Worm (Caenorhabditis elegans) whole organism, L2 larva: ENCODE measurements around the gene F21G4.5.

Experiments used
- C34F6.9 ChIP-seq: fragments of 150-350 bp; optimal IDR thresholded peaks from 2 replicates; lab custom pipeline; 2014; ENCODE audit warnings: missing biosample characterization, missing genetic modification characterization
- R02D3.7 ChIP-seq: fragments of 150-350 bp; optimal IDR thresholded peaks from 2 replicates; lab custom pipeline; 2014; ENCODE audit warnings: missing biosample characterization, missing genetic modification characterization
- ZK546.5 ChIP-seq: sonication (generic microtip); optimal IDR thresholded peaks from 2 replicates; lab custom pipeline; 2017; ENCODE audit warnings: missing biosample characterization, missing genetic modification characterization
- alr-1 ChIP-seq: fragments of 150-350 bp; optimal IDR thresholded peaks from 2 replicates; lab custom pipeline; 2014; ENCODE audit warnings: missing biosample characterization, missing genetic modification characterization
- aly-2 ChIP-seq: fragments of 150-350 bp; optimal IDR thresholded peaks from 2 replicates; lab custom pipeline; 2014; ENCODE audit warnings: missing biosample characterization, missing genetic modification characterization
- blmp-1 ChIP-seq: sonication (generic microtip); optimal IDR thresholded peaks from 2 replicates; lab custom pipeline; 2017; ENCODE audit warnings: missing genetic modification characterization, mild to moderate bottlenecking, missing compliant biosample characterization, antibody characterized with exemption, moderate library complexity; ENCODE audit not compliant: insufficient read depth
- ceh-82 ChIP-seq: fragments of 150-350 bp; optimal IDR thresholded peaks from 2 replicates; lab custom pipeline; 2014; ENCODE audit warnings: missing biosample characterization, missing genetic modification characterization
- crh-2 ChIP-seq: sonication (generic microtip); optimal IDR thresholded peaks from 2 replicates; lab custom pipeline; 2017; ENCODE audit warnings: missing biosample characterization, missing genetic modification characterization
- egl-27 ChIP-seq: sonication (generic microtip); optimal IDR thresholded peaks from 3 replicates; lab custom pipeline; 2017; ENCODE audit warnings: missing biosample characterization, missing genetic modification reagents, missing genetic modification characterization
- elt-1 ChIP-seq: fragments of 150-350 bp; optimal IDR thresholded peaks from 2 replicates; lab custom pipeline; 2014; ENCODE audit warnings: missing biosample characterization, missing genetic modification characterization
- fos-1 ChIP-seq: fragments of 150-350 bp; optimal IDR thresholded peaks from 2 replicates; lab custom pipeline; 2014; ENCODE audit warnings: missing biosample characterization, missing genetic modification characterization
- gmeb-1 ChIP-seq: fragments of 150-350 bp; optimal IDR thresholded peaks from 2 replicates; lab custom pipeline; 2014; ENCODE audit warnings: missing biosample characterization, missing genetic modification characterization
- lin-11 ChIP-seq: fragments of 150-350 bp; sonication (generic microtip); optimal IDR thresholded peaks from 2 replicates; lab custom pipeline; 2014; ENCODE audit warnings: missing biosample characterization, missing genetic modification characterization, inconsistent platforms, mixed read lengths
- lin-13 ChIP-seq: fragments of 150-350 bp; optimal IDR thresholded peaks from 2 replicates; lab custom pipeline; 2014; ENCODE audit warnings: missing biosample characterization, missing genetic modification reagents, missing genetic modification characterization
- lin-39 ChIP-seq: fragments of 150-350 bp; optimal IDR thresholded peaks from 2 replicates; lab custom pipeline; 2014; ENCODE audit warnings: missing biosample characterization, missing genetic modification reagents, missing genetic modification characterization
- lsy-2 ChIP-seq, 2 experiments: fragments of 150-350 bp in 1 of 2; sonication (generic microtip) in 1 of 2; optimal IDR thresholded peaks; 2 replicates each; lab custom pipeline; 2014 to 2017; ENCODE audit warnings: missing biosample characterization in 2 of 2, missing genetic modification characterization in 2 of 2
- mab-5 ChIP-seq: fragments of 150-350 bp; optimal IDR thresholded peaks from 2 replicates; lab custom pipeline; 2014; ENCODE audit warnings: missing biosample characterization, missing genetic modification characterization
- mbf-1 ChIP-seq: sonication (generic microtip); optimal IDR thresholded peaks from 2 replicates; lab custom pipeline; 2017; ENCODE audit warnings: missing biosample characterization, missing genetic modification characterization
- nhr-10 ChIP-seq: sonication (generic microtip); optimal IDR thresholded peaks from 2 replicates; lab custom pipeline; 2017; ENCODE audit warnings: missing biosample characterization, missing genetic modification characterization
- nhr-11 ChIP-seq: fragments of 150-350 bp; optimal IDR thresholded peaks from 2 replicates; lab custom pipeline; 2014; ENCODE audit warnings: missing biosample characterization, missing genetic modification characterization
- nhr-129 ChIP-seq: fragments of 150-350 bp; optimal IDR thresholded peaks from 2 replicates; lab custom pipeline; 2014; ENCODE audit warnings: missing biosample characterization, missing genetic modification characterization
- nhr-237 ChIP-seq: fragments of 150-350 bp; optimal IDR thresholded peaks from 2 replicates; lab custom pipeline; 2014; ENCODE audit warnings: missing biosample characterization, missing genetic modification characterization
- nhr-6 ChIP-seq: fragments of 150-350 bp; optimal IDR thresholded peaks from 2 replicates; lab custom pipeline; 2014; ENCODE audit warnings: missing biosample characterization, missing genetic modification characterization
- nhr-77 ChIP-seq: fragments of 150-350 bp; optimal IDR thresholded peaks from 2 replicates; lab custom pipeline; 2014; ENCODE audit warnings: missing biosample characterization, missing genetic modification characterization
- peb-1 ChIP-seq: fragments of 150-350 bp; optimal IDR thresholded peaks from 2 replicates; lab custom pipeline; 2014; ENCODE audit warnings: missing biosample characterization, missing genetic modification characterization
- skn-1 ChIP-seq: sonication (generic microtip); optimal IDR thresholded peaks from 2 replicates; lab custom pipeline; 2017; ENCODE audit warnings: missing biosample characterization, missing genetic modification characterization
- sma-3 ChIP-seq: sonication (generic microtip); optimal IDR thresholded peaks from 2 replicates; lab custom pipeline; 2016; ENCODE audit warnings: missing genetic modification reagents, missing genetic modification characterization, missing compliant biosample characterization
- sma-9 ChIP-seq, 2 experiments: fragments of 150-350 bp in 1 of 2; sonication (generic microtip) in 1 of 2; optimal IDR thresholded peaks; 2 replicates each; lab custom pipeline; 2014 to 2016; ENCODE audit warnings: missing genetic modification characterization in 2 of 2, mild to moderate bottlenecking in 1 of 2, missing biosample characterization in 1 of 2, missing compliant biosample characterization in 1 of 2, missing genetic modification reagents in 1 of 2, moderate library complexity in 1 of 2
- snpc-4 ChIP-seq: fragments of 150-350 bp; optimal IDR thresholded peaks from 2 replicates; lab custom pipeline; 2014; ENCODE audit warnings: missing biosample characterization, missing genetic modification characterization
- unc-39 ChIP-seq: fragments of 150-350 bp; optimal IDR thresholded peaks from 2 replicates; lab custom pipeline; 2014; ENCODE audit warnings: missing biosample characterization, missing genetic modification characterization
- unc-55 ChIP-seq: fragments of 150-350 bp; sonication (generic microtip); optimal IDR thresholded peaks from 3 replicates; lab custom pipeline; 2014; ENCODE audit warnings: missing biosample characterization, missing genetic modification reagents, missing genetic modification characterization
- zag-1 ChIP-seq: fragments of 150-350 bp; optimal IDR thresholded peaks from 2 replicates; lab custom pipeline; 2014; ENCODE audit warnings: missing biosample characterization, missing genetic modification characterization
- ztf-1 ChIP-seq: fragments of 200-800 bp; sonication (Bioruptor generic); conservative IDR thresholded peaks from 2 replicates; pipeline ENCODE4 v1.3.6; 2022; ENCODE audit warnings: missing genetic modification characterization, missing compliant biosample characterization
- ztf-4 ChIP-seq: fragments of 150-350 bp; optimal IDR thresholded peaks from 2 replicates; lab custom pipeline; 2014; ENCODE audit warnings: missing biosample characterization, missing genetic modification characterization

F21G4.5 gene

DNA sequence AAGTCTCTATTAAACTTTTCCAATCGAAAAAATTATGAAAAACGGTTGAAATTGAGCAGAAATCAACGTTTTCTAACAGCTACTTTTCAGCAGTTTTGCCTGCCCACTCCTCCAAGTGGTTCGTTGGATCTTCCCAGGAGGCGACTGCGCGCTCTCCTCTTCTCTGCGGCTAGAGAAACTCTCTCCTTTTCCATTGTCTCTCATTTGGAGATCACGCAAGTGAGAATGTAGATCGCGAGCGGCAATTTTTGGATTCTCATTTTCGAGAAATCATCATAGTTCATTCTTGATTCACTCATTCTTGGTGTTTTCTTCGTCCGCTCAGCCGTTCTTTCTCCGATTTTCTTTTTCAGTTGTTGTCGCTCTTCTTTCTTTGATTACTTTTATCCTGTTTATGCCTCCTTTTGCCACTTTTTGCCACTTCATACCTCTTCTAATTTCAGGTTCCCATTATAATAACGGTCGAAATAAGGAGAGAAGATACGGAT, 22.1 kb upstream of the F21G4.5 start, which contains the start of gene mrp-4:
Gene mrp-4 (plus strand): TSS at position 438 of the 488 bp plus-strand sequence.
- TF ChIP-seq unc-55 (GFP tag; lab: Kevin White, UChicago) (no peak), mab-5 (tag; lab: Kevin White, UChicago) (no peak), elt-1 (tag; lab: Kevin White, UChicago) (no peak), nhr-129 (tag; lab: Kevin White, UChicago) (no peak), nhr-11 (tag; lab: Kevin White, UChicago) (no peak), alr-1 (tag; lab: Kevin White, UChicago) (no peak), lsy-2 (tag; optimal IDR thresholded peaks at IDR 0.05; lab: Kevin White, UChicago) (no peak), blmp-1 (tag; lab: Kevin White, UChicago) (no peak), snpc-4 (tag; lab: Kevin White, UChicago) (no peak), lin-13 (GFP tag; lab: Kevin White, UChicago) (no peak), aly-2 (tag; lab: Kevin White, UChicago) (no peak), sma-3 (GFP tag; lab: Kevin White, UChicago) (no peak), gmeb-1 (tag; lab: Kevin White, UChicago) (no peak), egl-27 (no peak), skn-1 (tag; lab: Kevin White, UChicago) (no peak), lin-39 (tag; lab: Kevin White, UChicago) (no peak), nhr-10 (tag; lab: Kevin White, UChicago) (no peak), unc-39 (tag; lab: Kevin White, UChicago) (no peak), nhr-77 (tag; lab: Kevin White, UChicago) (no peak)

- TF ChIP-seq lsy-2 (tag; optimal IDR thresholded peaks at IDR 0.05; lab: Kevin White, UChicago) (no peak), lin-11 (tag; lab: Kevin White, UChicago) (no peak), fos-1 (tag; lab: Kevin White, UChicago) (peak; percentile 97), mab-5 (tag; lab: Kevin White, UChicago) (no peak), crh-2 (tag; lab: Kevin White, UChicago) (peak; percentile 17), peb-1 (tag; lab: Kevin White, UChicago) (no peak), mbf-1 (tag; lab: Kevin White, UChicago) (no peak), ztf-1 (GFP tag; lab: Robert Waterston, UW) (no peak)
Observed at ce11 chrX:9892323-9892722, 13.6 kb upstream of the F21G4.5 start, which contains the start of gene F21G4.1. Gene F21G4.1, minus strand, starts transcription at chrX:9892328.

- TF ChIP-seq elt-1 (tag; lab: Kevin White, UChicago) (no peak), blmp-1 (tag; lab: Kevin White, UChicago) (peak; percentile 76), nhr-6 (tag; lab: Kevin White, UChicago) (no peak)
Observed at ce11 chrX:9893069-9893468, 12.9 kb upstream of the F21G4.5 start.

DNA sequence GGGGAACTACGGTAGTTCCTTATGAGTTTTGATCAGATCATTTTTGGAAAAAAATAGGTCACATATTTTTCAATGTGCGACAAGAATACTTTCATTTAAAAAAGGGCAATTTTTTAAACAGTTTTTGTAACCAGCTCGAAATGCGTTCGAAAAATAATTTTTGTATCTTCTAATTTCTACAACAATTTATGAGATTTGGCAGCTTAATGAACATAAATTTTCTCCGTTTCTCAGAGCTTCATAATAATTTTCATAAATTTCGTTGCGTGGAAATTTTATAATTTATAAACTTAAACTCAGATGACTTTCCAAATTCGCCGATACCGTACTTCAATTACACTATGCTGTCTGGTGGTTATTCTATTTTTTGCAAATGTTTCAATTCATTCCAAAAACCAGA, 11.1 kb upstream of the F21G4.5 start, which contains the start of gene F21G4.3:
Gene F21G4.3 (plus strand): TSS at position 301 of the 400 bp plus-strand sequence.
- no peak for TF ChIP-seq gmeb-1 (tag; lab: Kevin White, UChicago)
- no peak for TF ChIP-seq ceh-82 (tag; lab: Kevin White, UChicago)
- TF ChIP-seq sma-9 (GFP tag; optimal IDR thresholded peaks at IDR 0.05; lab: Kevin White, UChicago), result no peak
- TF ChIP-seq sma-9 (tag; optimal IDR thresholded peaks at IDR 0.05; lab: Kevin White, UChicago), result no peak
- TF ChIP-seq alr-1 (tag; lab: Kevin White, UChicago), result no peak
- no peak for TF ChIP-seq lin-11 (tag; lab: Kevin White, UChicago)
- TF ChIP-seq zag-1 (tag; lab: Kevin White, UChicago), result no peak
- TF ChIP-seq R02D3.7 (tag; lab: Kevin White, UChicago), result no peak
- TF ChIP-seq unc-39 (tag; lab: Kevin White, UChicago), result no peak
- TF ChIP-seq lin-13 (GFP tag; lab: Kevin White, UChicago), result no peak
- TF ChIP-seq ztf-1 (GFP tag; lab: Robert Waterston, UW), result no peak
- no peak for TF ChIP-seq lsy-2 (tag; optimal IDR thresholded peaks at IDR 0.05; lab: Kevin White, UChicago)
- TF ChIP-seq lin-39 (tag; lab: Kevin White, UChicago), result no peak
- no peak for TF ChIP-seq C34F6.9
- TF ChIP-seq aly-2 (tag; lab: Kevin White, UChicago), result no peak
- TF ChIP-seq nhr-237 (tag; lab: Kevin White, UChicago), result no peak
- no peak for TF ChIP-seq ztf-4 (tag; lab: Kevin White, UChicago)
- TF ChIP-seq unc-55 (GFP tag; lab: Kevin White, UChicago), result no peak
- no peak for TF ChIP-seq ZK546.5 (tag; lab: Kevin White, UChicago)
